Worm (Caenorhabditis elegans): ENCODE measurements around the gene Y39B6A.27.

Y39B6A.27 gene

DNA sequence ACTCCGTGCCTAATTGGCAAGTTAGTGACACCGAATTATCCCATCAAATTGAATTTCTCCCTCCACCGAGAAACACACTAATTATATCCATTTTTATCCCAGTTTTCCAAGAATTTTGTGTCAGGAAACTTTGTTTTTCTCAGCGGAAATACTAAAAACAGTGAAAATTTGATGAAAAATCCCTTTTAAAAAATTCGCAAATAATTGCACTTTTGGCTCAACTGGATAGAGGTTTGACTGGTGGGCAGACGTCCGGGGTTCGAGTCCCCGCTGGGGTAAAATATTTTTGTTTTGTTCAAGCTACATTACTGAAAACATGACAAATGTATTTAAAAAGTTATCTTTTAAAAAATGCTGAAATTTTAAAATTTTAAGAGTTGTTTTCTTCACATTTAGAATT is 26.5 kb downstream of the Y39B6A.27 start:
- TF ChIP-seq W03F9.2 (tag; optimal IDR thresholded peaks at IDR 0.05) (no peak), dao-5 (tag; optimal IDR thresholded peaks at IDR 0.05) (no peak), him-1 (tag; optimal IDR thresholded peaks at IDR 0.05) (no peak)

DNA sequence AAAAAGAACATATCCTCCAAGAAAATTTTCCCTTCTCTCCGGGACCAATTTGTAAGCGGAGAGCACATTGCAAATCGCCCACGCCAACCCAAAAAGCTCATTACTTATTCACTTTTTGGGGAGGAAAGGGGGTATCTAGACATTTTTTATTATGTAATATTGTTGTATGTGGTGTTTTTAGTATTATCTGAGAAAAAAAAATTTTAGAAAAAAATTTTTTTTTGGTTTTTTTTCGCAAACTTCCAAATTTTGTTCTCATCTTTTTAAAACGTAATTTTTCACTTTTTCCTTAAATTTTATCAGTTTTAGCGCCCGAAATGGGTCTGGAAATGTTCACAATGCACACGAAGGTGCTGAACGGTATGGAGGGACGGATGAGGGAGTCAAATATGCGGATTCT is 28.3 kb downstream of the Y39B6A.27 start, which contains the start of gene twk-46:
Gene twk-46 (plus strand): TSS at position 301 of the 400 bp plus-strand sequence.
- no peak for TF ChIP-seq W03F9.2 (tag; optimal IDR thresholded peaks at IDR 0.05)
- TF ChIP-seq dao-5 (tag; optimal IDR thresholded peaks at IDR 0.05): no peak
- no peak for TF ChIP-seq him-1 (tag; optimal IDR thresholded peaks at IDR 0.05)

DNA sequence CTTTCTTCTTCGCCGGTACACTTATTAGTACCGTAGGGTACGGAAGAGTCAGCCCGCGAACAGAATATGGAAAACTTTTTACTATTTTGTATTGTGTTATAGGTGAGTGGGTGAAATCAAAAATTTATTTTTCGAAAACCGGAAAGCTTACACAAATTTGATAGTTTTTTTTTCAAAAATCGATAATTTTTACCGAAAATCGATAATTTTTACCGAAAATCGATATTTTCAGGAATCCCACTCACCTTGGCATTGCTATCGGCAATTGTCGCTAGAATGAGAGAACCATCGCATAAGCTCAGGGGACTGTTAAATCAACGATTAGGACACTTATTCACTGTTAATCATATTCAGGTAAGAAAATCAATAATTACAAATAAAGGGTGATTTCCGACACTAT is 31.8 kb downstream of the Y39B6A.27 start:
- TF ChIP-seq W03F9.2 (tag; optimal IDR thresholded peaks at IDR 0.05) (no peak), dao-5 (tag; optimal IDR thresholded peaks at IDR 0.05) (no peak), him-1 (tag; optimal IDR thresholded peaks at IDR 0.05) (no peak)

DNA sequence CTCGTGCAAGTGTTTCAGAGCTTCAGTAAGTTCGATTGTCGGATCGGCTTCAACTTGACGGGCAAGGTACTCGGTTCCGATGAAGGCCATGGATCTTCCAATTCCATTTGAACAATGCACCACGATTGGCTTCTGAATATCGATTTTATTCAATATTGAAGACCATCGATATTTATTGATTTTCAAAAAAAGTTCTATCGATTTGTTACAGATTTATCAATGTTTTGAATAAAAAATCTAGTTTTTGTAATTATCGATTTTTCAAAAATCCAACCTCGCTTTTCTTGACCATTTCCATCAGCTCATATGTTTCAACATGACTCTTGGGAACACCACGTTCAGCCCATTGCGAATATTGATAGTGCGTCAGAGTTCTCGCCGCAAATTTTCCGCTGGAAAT is 37.3 kb downstream of the Y39B6A.27 start:
- TF ChIP-seq dao-5 (tag; optimal IDR thresholded peaks at IDR 0.05): no peak
- no peak for TF ChIP-seq W03F9.2 (tag; optimal IDR thresholded peaks at IDR 0.05)
- TF ChIP-seq him-1 (tag; optimal IDR thresholded peaks at IDR 0.05): no peak

DNA sequence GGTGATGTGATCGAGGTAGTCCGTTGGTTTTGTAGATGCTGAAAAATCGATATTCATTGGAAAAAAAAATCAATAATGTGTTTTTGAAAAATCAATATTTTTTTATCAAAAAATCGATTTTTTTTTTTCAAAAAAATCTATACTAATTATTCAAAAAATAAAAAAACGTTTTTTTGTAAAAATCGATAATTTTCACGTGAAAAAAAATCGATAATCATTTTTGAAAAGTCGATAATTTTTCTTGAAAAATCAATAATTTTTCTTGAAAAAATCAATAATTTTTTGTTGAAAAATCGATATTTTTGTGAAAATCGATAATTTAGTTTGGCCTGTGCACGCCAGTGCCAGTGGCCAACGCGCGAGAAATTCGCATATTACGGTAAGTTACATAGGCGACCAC is 41.6 kb downstream of the Y39B6A.27 start:
- no peak for TF ChIP-seq dao-5 (tag; optimal IDR thresholded peaks at IDR 0.05)
- TF ChIP-seq W03F9.2 (tag; optimal IDR thresholded peaks at IDR 0.05): no peak
- TF ChIP-seq him-1 (tag; optimal IDR thresholded peaks at IDR 0.05): no peak

DNA sequence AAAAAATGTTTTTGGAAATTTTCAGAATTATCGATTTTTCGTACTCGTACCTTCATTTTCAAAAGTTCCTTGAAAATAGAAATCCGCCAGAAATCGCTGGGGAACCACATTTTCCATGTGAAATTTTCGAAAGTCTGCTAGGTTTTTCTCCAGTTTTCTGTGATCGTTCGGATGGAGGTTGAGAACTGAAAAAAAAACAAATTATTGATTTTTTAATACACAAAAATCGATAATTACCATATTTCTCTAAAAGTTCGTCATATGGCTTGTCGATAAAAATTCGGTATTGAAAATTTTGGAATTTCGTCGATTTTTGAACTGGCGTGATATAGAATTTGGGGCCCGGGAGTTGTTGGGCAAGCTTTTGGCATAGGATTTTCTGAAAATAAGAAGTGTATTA is 45.3 kb downstream of the Y39B6A.27 start:
- TF ChIP-seq dao-5 (tag; optimal IDR thresholded peaks at IDR 0.05) (no peak), him-1 (tag; optimal IDR thresholded peaks at IDR 0.05) (no peak), W03F9.2 (tag; optimal IDR thresholded peaks at IDR 0.05) (no peak)

DNA sequence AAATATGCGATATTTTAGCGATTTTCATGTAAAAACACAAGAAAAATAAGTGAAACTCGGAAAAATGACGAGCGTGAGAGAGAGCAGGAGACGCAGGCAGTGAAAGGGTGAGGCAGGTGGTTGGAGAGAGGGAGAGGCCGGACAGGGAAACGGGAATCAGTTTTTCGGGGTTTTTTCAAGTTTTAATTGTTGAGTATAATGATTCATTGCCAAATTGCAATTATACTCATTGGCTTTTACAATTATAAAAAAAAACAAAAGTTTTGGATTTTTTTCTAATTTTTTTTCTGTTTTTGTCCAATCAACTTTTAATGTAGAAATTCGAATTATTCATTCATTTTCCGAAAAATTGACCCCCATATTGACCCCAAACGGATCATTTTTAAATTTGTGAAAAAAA is 51.0 kb downstream of the Y39B6A.27 start, which contains the start of gene nhr-95:
Gene nhr-95 (minus strand): TSS at position 101 of the 400 bp plus-strand sequence.
- TF ChIP-seq W03F9.2 (tag; optimal IDR thresholded peaks at IDR 0.05): no peak
- TF ChIP-seq him-1 (tag; optimal IDR thresholded peaks at IDR 0.05): no peak
- TF ChIP-seq dao-5 (tag; optimal IDR thresholded peaks at IDR 0.05): no peak

DNA sequence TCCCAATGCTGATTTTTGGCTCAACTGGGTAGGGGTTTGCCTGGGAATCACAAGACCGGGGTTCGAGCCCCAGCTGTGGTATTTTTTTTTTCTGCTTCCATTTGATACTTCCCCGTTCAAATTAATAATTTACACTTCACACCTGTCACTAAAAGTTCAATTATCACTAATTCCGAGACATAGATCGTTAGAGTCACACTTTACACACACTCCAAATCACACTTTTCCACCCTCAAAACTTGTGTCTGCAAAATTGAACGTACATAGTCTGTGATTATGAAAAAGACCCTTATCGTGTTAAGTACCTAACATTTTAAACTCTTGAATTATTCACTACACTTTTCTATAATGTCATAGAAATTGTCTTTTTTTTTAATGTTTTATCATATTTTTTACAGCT is 52.2 kb downstream of the Y39B6A.27 start:
- no peak for TF ChIP-seq dao-5 (tag; optimal IDR thresholded peaks at IDR 0.05)
- no peak for TF ChIP-seq him-1 (tag; optimal IDR thresholded peaks at IDR 0.05)
- no peak for TF ChIP-seq W03F9.2 (tag; optimal IDR thresholded peaks at IDR 0.05)

Measured in whole organism, L4/young adult.